Worm (Caenorhabditis elegans): ENCODE results near the gene T04A6.1.
"Not testable (repeated sequence)": the region's sequence is repeated elsewhere in the genome, so short reads cannot be mapped to it uniquely, and the experiment has no call there.

T04A6.1 gene

ce11 chrIII:7593285-7593928 lies 22.9 kb upstream of the T04A6.1 start, which contains the start of gene R13A5.11:
Gene R13A5.11, minus strand, starts transcription at chrIII:7593335.
- TF ChIP-seq skn-1 (tag; optimal IDR thresholded peaks at IDR 0.05), result no peak
- TF ChIP-seq gei-8 (GFP tag; optimal IDR thresholded peaks at IDR 0.05), result no peak
- no peak for TF ChIP-seq nhr-237 (tag; optimal IDR thresholded peaks at IDR 0.05)
- no peak for TF ChIP-seq daf-16 (GFP tag; optimal IDR thresholded peaks at IDR 0.05)
- TF ChIP-seq daf-16 (tag; optimal IDR thresholded peaks at IDR 0.05), result no peak
- no peak for TF ChIP-seq Y48G9A.11 (GFP tag; IDR thresholded peaks at IDR 0.05)
- TF ChIP-seq rbr-2 (tag; optimal IDR thresholded peaks at IDR 0.05), result no peak
- TF ChIP-seq nhr-48 (tag; optimal IDR thresholded peaks at IDR 0.05), result no peak
- TF ChIP-seq egl-43 (GFP tag; IDR thresholded peaks at IDR 0.05), result no peak
- TF ChIP-seq spr-3 (GFP tag; optimal IDR thresholded peaks at IDR 0.05), result no peak
- no peak for TF ChIP-seq arid-1 (GFP tag; conservative IDR thresholded peaks at IDR 0.05)

ce11 chrIII:7594482-7594881 lies 21.8 kb upstream of the T04A6.1 start, which contains the start of gene Y80D4G.2:
Gene Y80D4G.2, minus strand, starts transcription at chrIII:7594582.
- TF ChIP-seq zip-2 (tag; optimal IDR thresholded peaks at IDR 0.05); nhr-25 (tag; optimal IDR thresholded peaks at IDR 0.05; ENCODE audit: borderline replicate concordance, insufficient read depth); Y48G9A.11 (GFP tag; IDR thresholded peaks at IDR 0.05): not testable (repeated sequence)

ce11 chrIII:7601084-7601483 lies 15.2 kb upstream of the T04A6.1 start:
- peak; percentile 98 for TF ChIP-seq Y48G9A.11 (GFP tag; IDR thresholded peaks at IDR 0.05)

- TF ChIP-seq lin-1 (GFP tag; IDR thresholded peaks at IDR 0.05), result no peak
Observed at ce11 chrIII:7608223-7608622, 8.1 kb upstream of the T04A6.1 start, which contains the start of gene T04A6.3. Gene T04A6.3, minus strand, starts transcription at chrIII:7608323.

ce11 chrIII:7609168-7609567 lies 7.2 kb upstream of the T04A6.1 start, which contains the start of gene nsph-4.3:
Gene nsph-4.3, minus strand, starts transcription at chrIII:7609268.
- TF ChIP-seq unc-62 (GFP tag; optimal IDR thresholded peaks at IDR 0.05 in 1 of 2) (peak in 1 of 2 experiments; percentile 21), unc-62 (tag; optimal IDR thresholded peaks at IDR 0.05) (no peak), nhr-41 (GFP tag; IDR thresholded peaks at IDR 0.05) (no peak)

ce11 chrIII:7614530-7614929 lies 1.8 kb upstream of the T04A6.1 start, which contains the start of gene T04A6.2:
Gene T04A6.2, plus strand, starts transcription at chrIII:7614830.
- TF ChIP-seq nhr-11 (tag; optimal IDR thresholded peaks at IDR 0.05), result no peak
- no peak for TF ChIP-seq ceh-44 (GFP tag; IDR thresholded peaks at IDR 0.05)
- TF ChIP-seq ceh-32 (tag; optimal IDR thresholded peaks at IDR 0.05; ENCODE audit: poor library complexity), result no peak
- no peak for TF ChIP-seq aha-1 (tag)
- no peak for TF ChIP-seq hlh-11 (tag; optimal IDR thresholded peaks at IDR 0.05)
- TF ChIP-seq lir-3 (tag; optimal IDR thresholded peaks at IDR 0.05), result no peak
- no peak for TF ChIP-seq mxl-2 (GFP tag; conservative IDR thresholded peaks at IDR 0.05)
- TF ChIP-seq nhr-28 (tag; optimal IDR thresholded peaks at IDR 0.05), result no peak
- TF ChIP-seq ctbp-1 (GFP tag; IDR thresholded peaks at IDR 0.05), result no peak
- TF ChIP-seq ceh-28 (tag; optimal IDR thresholded peaks at IDR 0.05), result no peak
- no peak for TF ChIP-seq ZK546.5 (tag; optimal IDR thresholded peaks at IDR 0.05)
- no peak for TF ChIP-seq jun-1 (tag; optimal IDR thresholded peaks at IDR 0.05)
- no peak for TF ChIP-seq daf-16 (GFP tag; optimal IDR thresholded peaks at IDR 0.05)
- TF ChIP-seq daf-16 (tag; optimal IDR thresholded peaks at IDR 0.05), result no peak
- TF ChIP-seq Y48G9A.11 (GFP tag; IDR thresholded peaks at IDR 0.05), result no peak
- no peak for TF ChIP-seq sdz-12 (GFP tag; optimal IDR thresholded peaks at IDR 0.05)
- no peak for TF ChIP-seq unc-62 (GFP tag; optimal IDR thresholded peaks at IDR 0.05 in 1 of 2)
- TF ChIP-seq unc-62 (tag; optimal IDR thresholded peaks at IDR 0.05), result no peak
- no peak for TF ChIP-seq cey-2 (tag; optimal IDR thresholded peaks at IDR 0.05; ENCODE audit: borderline replicate concordance, insufficient read depth)
- TF ChIP-seq nhr-237 (tag; optimal IDR thresholded peaks at IDR 0.05), result no peak
- no peak for TF ChIP-seq nhr-25 (tag; optimal IDR thresholded peaks at IDR 0.05; ENCODE audit: borderline replicate concordance, insufficient read depth)

All from whole organism, L4 larva.